Worm (Caenorhabditis elegans) whole organism, late embryonic: ENCODE results near the gene pms-2.

Experiments
- ama-1 ChIP-seq: fragments of 150-350 bp; optimal IDR thresholded peaks from 2 replicates; lab custom pipeline; 2014
- ceh-18 ChIP-seq: sonication (generic microtip); optimal IDR thresholded peaks from 2 replicates; lab custom pipeline; 2016; ENCODE audit warnings: missing genetic modification characterization, missing compliant biosample characterization
- pha-4 ChIP-seq: fragments of 150-350 bp; optimal IDR thresholded peaks from 2 replicates; lab custom pipeline; 2018; ENCODE audit warnings: missing biosample characterization, missing genetic modification reagents, missing genetic modification characterization
- sdc-2 ChIP-seq: sonication (generic microtip); optimal IDR thresholded peaks from 2 replicates; lab custom pipeline; 2016; ENCODE audit warnings: missing genotype, missing genetic modification characterization, missing compliant biosample characterization

DNA sequence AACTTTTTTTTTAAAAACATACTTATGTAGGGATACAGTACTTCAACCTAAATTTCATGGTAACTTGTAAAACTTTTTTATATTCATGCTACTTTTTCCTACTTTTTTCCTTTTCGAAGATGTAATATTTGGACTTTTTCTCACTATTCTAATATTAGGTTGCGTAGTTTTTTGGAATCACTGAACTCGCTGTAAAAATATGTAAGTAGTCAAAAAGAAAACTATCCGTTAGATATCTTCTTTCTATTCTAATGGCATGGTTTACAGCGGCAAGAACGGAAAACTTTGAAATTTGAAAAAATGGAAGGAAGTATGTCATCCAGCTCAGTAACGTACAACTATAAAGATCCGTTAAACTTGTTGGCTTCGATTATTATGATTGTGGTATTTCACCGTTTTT is 19.0 kb upstream of the pms-2 start, which contains the start of gene srx-82:
- TF ChIP-seq pha-4 (tag; lab: Kevin White, UChicago) = no peak
- no peak for TF ChIP-seq sdc-2
- TF ChIP-seq ama-1 = no peak
- TF ChIP-seq ceh-18 (tag; lab: Kevin White, UChicago) = no peak
